Fruit fly (Drosophila melanogaster): ENCODE data around the gene GstT3.

Gene GstT3

dm6 chrX:20426818-20427217 lies 40.4 kb upstream of the GstT3 start, which contains the start of gene CG15456 (continued):
- TF ChIP-seq CG14441 (GFP tag; IDR thresholded peaks at IDR 0.05) (no peak), org-1 (GFP tag; optimal IDR thresholded peaks at IDR 0.05) (no peak), gce (GFP tag; IDR thresholded peaks at IDR 0.05) (no peak), BEAF-32 (GFP tag; optimal IDR thresholded peaks at IDR 0.05) (peak; percentile 44), caup (GFP tag; optimal IDR thresholded peaks at IDR 0.05; ENCODE audit: severe bottlenecking) (no peak), vnd (GFP tag; IDR thresholded peaks at IDR 0.05; ENCODE audit: partially characterized antibody) (peak; percentile 59; the same call in 2 of the 3 replicates), Hr78 (GFP tag; optimal IDR thresholded peaks at IDR 0.05) (no peak), NfI (GFP tag; optimal IDR thresholded peaks at IDR 0.05) (no peak), cad (GFP tag; optimal IDR thresholded peaks at IDR 0.05) (no peak), dpn (GFP tag; optimal IDR thresholded peaks at IDR 0.05) (no peak), repo (GFP tag; optimal IDR thresholded peaks at IDR 0.05) (no peak), Fer2 (tag; optimal IDR thresholded peaks at IDR 0.05) (no peak), unc-4 (GFP tag; IDR thresholded peaks at IDR 0.05; ENCODE audit: partially characterized antibody) (peak; percentile 42; the same call in 1 of the 2 replicates), tgo (GFP tag; IDR thresholded peaks at IDR 0.05) (no peak), Dll (GFP tag; IDR thresholded peaks at IDR 0.05; ENCODE audit: partially characterized antibody) (peak; percentile 56; the same call in 3 of the 4 replicates), luna (GFP tag; optimal IDR thresholded peaks at IDR 0.05) (no peak), sc (optimal IDR thresholded peaks at IDR 0.05) (no peak), sc (GFP tag; optimal IDR thresholded peaks at IDR 0.05) (no peak), row (GFP tag; IDR thresholded peaks at IDR 0.05) (no peak), ro (GFP tag; IDR thresholded peaks at IDR 0.05) (no peak), CG34224 (GFP tag; IDR thresholded peaks at IDR 0.05; ENCODE audit: partially characterized antibody) (peak; percentile 87), mirr (GFP tag; optimal IDR thresholded peaks at IDR 0.05) (no peak), tx (GFP tag; optimal IDR thresholded peaks at IDR 0.05) (no peak), bsh (GFP tag; optimal IDR thresholded peaks at IDR 0.05) (no peak), CG14710 (tag; optimal IDR thresholded peaks at IDR 0.05) (peak; percentile 10), mld (GFP tag; IDR thresholded peaks at IDR 0.05; ENCODE audit: partially characterized antibody) (no peak), pzg (GFP tag; optimal IDR thresholded peaks at IDR 0.05) (peak; percentile 15), CG2116 (GFP tag; optimal IDR thresholded peaks at IDR 0.05) (peak; percentile 61), CG11456 (GFP tag; IDR thresholded peaks at IDR 0.05) (no peak), CG4424 (GFP tag; optimal IDR thresholded peaks at IDR 0.05) (no peak), Pdp1 (GFP tag; optimal IDR thresholded peaks at IDR 0.05) (peak in 1 of 2 experiments; percentile 97), Scr (GFP tag; IDR thresholded peaks at IDR 0.05; ENCODE audit: partially characterized antibody) (peak; percentile 48), CG9609 (GFP tag; optimal IDR thresholded peaks at IDR 0.05) (no peak), Opbp (GFP tag; IDR thresholded peaks at IDR 0.05; ENCODE audit: partially characterized antibody) (peak; percentile 73; the same call in 2 of the 3 replicates)

dm6 chrX:20429482-20430204 lies 37.6 kb upstream of the GstT3 start, which contains the start of the genes CG11710 and mal:
Gene CG11710, minus strand, starts transcription at chrX:20429673.
Gene mal, plus strand, starts transcription at chrX:20429675.
- no peak for TF ChIP-seq CG15011 (GFP tag; optimal IDR thresholded peaks at IDR 0.05)
- peak; percentile 80 for TF ChIP-seq klu (GFP tag; IDR thresholded peaks at IDR 0.05)
- TF ChIP-seq CHES-1-like (GFP tag; optimal IDR thresholded peaks at IDR 0.05), result peak; percentile 29
- peak; percentile 73 for TF ChIP-seq slbo (GFP tag; IDR thresholded peaks at IDR 0.05)
- TF ChIP-seq CG5953 (GFP tag; IDR thresholded peaks at IDR 0.05), result no peak
- peak; percentile 77 for TF ChIP-seq nerfin-1 (tag; optimal IDR thresholded peaks at IDR 0.05)
- TF ChIP-seq Atf6 (GFP tag; IDR thresholded peaks at IDR 0.05), result peak; percentile 83
- TF ChIP-seq pfk (GFP tag; optimal IDR thresholded peaks at IDR 0.05), result peak; percentile 14
- peak; percentile 45; the same call in 1 of the 3 replicates for TF ChIP-seq so (GFP tag; IDR thresholded peaks at IDR 0.05)
- no peak for TF ChIP-seq CG10321 (GFP tag; IDR thresholded peaks at IDR 0.05)
- TF ChIP-seq Hr3 (GFP tag; optimal IDR thresholded peaks at IDR 0.05), result peak; percentile 57
- TF ChIP-seq CG3726 (GFP tag; IDR thresholded peaks at IDR 0.05), result no peak
- TF ChIP-seq CG17361 (GFP tag; IDR thresholded peaks at IDR 0.05), result peak; percentile 93
- peak; percentile 14 for TF ChIP-seq btn (GFP tag; optimal IDR thresholded peaks at IDR 0.05)
- TF ChIP-seq CG32772 (GFP tag; IDR thresholded peaks at IDR 0.05), result peak; percentile 68
- TF ChIP-seq unc-4 (GFP tag; IDR thresholded peaks at IDR 0.05; ENCODE audit: partially characterized antibody), result peak; percentile 37; the same call in 1 of the 2 replicates
- TF ChIP-seq her (GFP tag; optimal IDR thresholded peaks at IDR 0.05), result peak; percentile 33

All from whole organism, embryonic.